Comparison of ENCODE assay signal across 4 worm cellular contexts in genomic region chrIII:7087180-7087579, ce11.
TF ChIP-seq lines count a peak whose summit lies in the region.

No protein-coding gene starts in this region.

TF ChIP-seq in whole organism, L2 larva, 48 proteins besides CTCF, POLR2A, EP300 and RAD21:
- TF ChIP-seq F13H6.1 (tag; optimal IDR thresholded peaks at IDR 0.05; lab: Kevin White, UChicago) (no peak), gmeb-1 (tag; optimal IDR thresholded peaks at IDR 0.05; lab: Kevin White, UChicago) (peak; percentile 4), nhr-237 (tag; optimal IDR thresholded peaks at IDR 0.05; lab: Kevin White, UChicago) (no peak), nhr-23 (tag; optimal IDR thresholded peaks at IDR 0.05; lab: Kevin White, UChicago) (no peak), nhr-21 (tag; optimal IDR thresholded peaks at IDR 0.05; lab: Kevin White, UChicago) (no peak), elt-1 (tag; optimal IDR thresholded peaks at IDR 0.05; lab: Kevin White, UChicago) (no peak)
TF ChIP-seq in whole organism, L2 larva: peak in this region for 1.

TF ChIP-seq in whole organism, L3 larva, 47 proteins besides CTCF, POLR2A, EP300 and RAD21:
- peak; percentile 28 for TF ChIP-seq elt-2 (tag; optimal IDR thresholded peaks at IDR 0.05; lab: Kevin White, UChicago)
- TF ChIP-seq hmg-11 (tag; optimal IDR thresholded peaks at IDR 0.05; lab: Kevin White, UChicago): no peak

TF ChIP-seq in whole organism, L4 larva, 104 proteins besides CTCF, POLR2A, EP300 and RAD21:
- TF ChIP-seq nhr-28 (tag; optimal IDR thresholded peaks at IDR 0.05; lab: Kevin White, UChicago) (peak; percentile 66), daf-16 (GFP tag; optimal IDR thresholded peaks at IDR 0.05; lab: Kevin White, UChicago) (no peak), daf-16 (tag; optimal IDR thresholded peaks at IDR 0.05; lab: Kevin White, UChicago) (peak; percentile 18), lin-1 (GFP tag; IDR thresholded peaks at IDR 0.05; lab: Robert Waterston, UW) (no peak)

TF ChIP-seq in whole organism, young adult, 124 proteins besides CTCF, POLR2A, EP300 and RAD21:
- TF ChIP-seq tbx-9 (tag; optimal IDR thresholded peaks at IDR 0.05; lab: Kevin White, UChicago; ENCODE audit: borderline replicate concordance) (no peak), attf-5 (GFP tag; optimal IDR thresholded peaks at IDR 0.05; lab: Kevin White, UChicago) (peak; percentile 41), hmg-1.2 (GFP tag; IDR thresholded peaks at IDR 0.05; lab: Robert Waterston, UW) (peak; percentile 68; the same call in 1 of the 2 replicates), nhr-80 (tag; optimal IDR thresholded peaks at IDR 0.05; lab: Kevin White, UChicago) (peak; percentile 26), athp-1 (tag; optimal IDR thresholded peaks at IDR 0.05; lab: Kevin White, UChicago) (no peak)
